Fruit fly (Drosophila melanogaster): ENCODE results near the gene CG15534.

dm6 chr3R:30467062-30467461 lies 35.2 kb downstream of the CG15534 start:
- no peak for TF ChIP-seq Myc (optimal IDR thresholded peaks at IDR 0.05)
- no peak for TF ChIP-seq psq (optimal IDR thresholded peaks at IDR 0.05)

Measured in Kc167 (cell line).